Worm (Caenorhabditis elegans): ENCODE measurements around the gene nlp-47.

- TF ChIP-seq nhr-12 (tag; optimal IDR thresholded peaks at IDR 0.05), result no peak
- TF ChIP-seq skn-1 (tag; optimal IDR thresholded peaks at IDR 0.05), result no peak
Measured at ce11 chrIV:5277752-5278151, 12.9 kb upstream of the nlp-47 start, which contains the start of gene F36H12.17.

Data from whole organism, L3 larva.